Worm (Caenorhabditis elegans): ENCODE results near the gene F49C5.16.

DNA sequence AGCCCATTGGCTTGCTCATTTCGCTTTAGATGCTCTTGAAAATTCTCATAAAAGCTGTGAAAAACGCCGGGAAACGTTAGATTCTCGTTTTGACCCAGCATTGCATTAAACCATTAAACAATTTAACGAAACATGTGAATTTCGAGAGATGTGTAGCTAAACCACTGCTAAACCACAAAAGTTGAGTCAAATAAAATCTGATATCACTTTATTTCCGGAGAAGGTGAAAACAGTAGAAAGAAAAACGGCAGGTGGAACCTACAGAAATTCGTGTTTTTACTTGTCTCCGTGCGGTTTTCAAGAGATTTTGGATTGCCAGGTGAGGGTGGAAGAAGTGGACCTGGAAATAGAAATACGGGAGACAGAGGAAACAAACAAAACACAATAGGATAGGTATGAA, 3.1 kb upstream of the F49C5.16 start, which contains the start of gene F49C5.9:
- TF ChIP-seq R02D3.7 (tag; optimal IDR thresholded peaks at IDR 0.05) = no peak
- TF ChIP-seq unc-39 (tag; optimal IDR thresholded peaks at IDR 0.05) = no peak
- no peak for TF ChIP-seq nhr-43 (tag; optimal IDR thresholded peaks at IDR 0.05; ENCODE audit: poor library complexity, severe bottlenecking)
- TF ChIP-seq elt-1 (tag; optimal IDR thresholded peaks at IDR 0.05) = no peak
- TF ChIP-seq mdl-1 (tag; optimal IDR thresholded peaks at IDR 0.05) = no peak
- TF ChIP-seq unc-62 (GFP tag; optimal IDR thresholded peaks at IDR 0.05) = no peak
- no peak for TF ChIP-seq ama-1 (optimal IDR thresholded peaks at IDR 0.05)
- no peak for TF ChIP-seq egl-27 (tag; optimal IDR thresholded peaks at IDR 0.05)
- no peak for TF ChIP-seq zag-1 (tag; optimal IDR thresholded peaks at IDR 0.05)
- TF ChIP-seq nhr-25 (tag; optimal IDR thresholded peaks at IDR 0.05) = no peak
